Worm (Caenorhabditis elegans): ENCODE data around the gene elt-1.

elt-1 gene

DNA sequence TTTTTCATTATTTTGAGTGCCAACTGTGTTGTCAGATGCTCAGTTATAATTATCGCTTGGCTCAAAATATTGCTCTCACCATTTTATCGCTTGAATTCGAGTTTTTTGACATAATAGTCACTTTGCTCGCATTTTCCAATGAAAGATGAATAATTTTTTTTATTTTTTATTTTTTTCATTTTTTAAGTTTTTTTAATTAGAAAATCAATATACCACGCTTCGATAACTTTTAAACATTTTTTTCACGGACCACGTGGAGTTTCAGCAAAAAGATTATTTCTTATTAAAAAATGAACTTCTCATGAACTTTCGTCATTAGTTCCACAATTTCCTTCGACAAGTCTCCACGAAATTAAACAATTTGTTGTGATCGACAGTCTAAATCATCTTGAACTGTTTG, at the start of gene elt-1:
Gene elt-1, plus strand, starts transcription at position 301 of the 400 bp plus-strand sequence.
- TF ChIP-seq F57C9.4 (tag; optimal IDR thresholded peaks at IDR 0.05): no peak

DNA sequence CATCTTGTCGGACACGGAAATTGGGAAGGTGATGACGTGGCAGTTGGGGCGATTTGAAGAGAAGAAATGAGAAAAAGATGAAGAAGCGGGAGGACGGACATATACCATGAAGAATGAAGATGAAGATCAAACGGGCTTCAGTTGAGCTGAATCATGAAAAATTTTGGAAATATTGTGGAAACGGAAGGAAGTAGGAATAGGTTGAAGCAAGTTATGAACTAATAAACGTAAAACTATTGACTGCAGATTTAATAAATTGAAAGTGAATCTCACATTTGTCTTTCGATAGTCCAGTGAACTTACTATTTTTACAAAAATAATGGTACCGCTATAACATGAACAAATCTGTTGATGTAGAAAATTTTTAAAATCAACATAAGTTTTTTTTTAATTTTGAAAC, 48.3 kb upstream of the elt-1 start, which contains the start of gene lron-14:
Gene lron-14, minus strand, starts transcription at position 101 of the 400 bp plus-strand sequence.
- TF ChIP-seq D2030.7 (GFP tag; IDR thresholded peaks at IDR 0.05) (no peak), unc-130 (GFP tag; optimal IDR thresholded peaks at IDR 0.05) (no peak), sea-2 (GFP tag; IDR thresholded peaks at IDR 0.05) (no peak), hmg-20 (GFP tag; IDR thresholded peaks at IDR 0.05) (no peak), ztf-6 (GFP tag; IDR thresholded peaks at IDR 0.05) (no peak), attf-3 (GFP tag; conservative IDR thresholded peaks at IDR 0.05) (no peak), nhr-120 (GFP tag; IDR thresholded peaks at IDR 0.05) (no peak), lin-40 (tag; optimal IDR thresholded peaks at IDR 0.05) (no peak), ceh-91 (GFP tag; IDR thresholded peaks at IDR 0.05) (no peak), dpff-1 (tag; optimal IDR thresholded peaks at IDR 0.05) (no peak), him-1 (tag; optimal IDR thresholded peaks at IDR 0.05) (no peak), cebp-1 (GFP tag; IDR thresholded peaks at IDR 0.05) (no peak), cebp-1 (tag; optimal IDR thresholded peaks at IDR 0.05) (no peak), let-607 (tag; optimal IDR thresholded peaks at IDR 0.05) (no peak), Y53F4B.3 (GFP tag; IDR thresholded peaks at IDR 0.05) (no peak), snpc-1.1 (tag; optimal IDR thresholded peaks at IDR 0.05; ENCODE audit: insufficient read depth) (no peak), B0261.1 (tag; optimal IDR thresholded peaks at IDR 0.05) (no peak), ztf-26 (tag; optimal IDR thresholded peaks at IDR 0.05) (no peak), efl-1 (GFP tag; optimal IDR thresholded peaks at IDR 0.05) (no peak), nfya-2 (GFP tag; IDR thresholded peaks at IDR 0.05) (no peak)

DNA sequence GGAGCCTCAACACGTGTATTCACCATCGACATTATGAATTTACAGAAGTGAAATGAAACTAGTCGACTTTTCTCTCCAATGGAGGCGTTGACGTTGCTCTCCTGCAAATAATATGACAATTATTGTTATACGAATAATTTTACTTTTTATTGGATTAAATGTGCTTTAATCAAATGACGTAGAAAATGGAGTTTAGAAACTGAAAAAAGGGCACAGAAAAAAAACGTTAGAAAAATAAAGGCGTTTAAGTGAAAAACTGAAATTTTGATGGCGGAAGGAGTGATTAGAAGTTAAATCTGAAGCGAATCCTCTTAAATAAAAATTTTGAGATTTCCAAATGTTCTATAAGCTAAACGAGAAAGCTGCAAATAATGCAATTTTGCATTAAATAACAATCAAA, 34.8 kb upstream of the elt-1 start, which contains the start of gene npr-2:
Gene npr-2, minus strand, starts transcription at position 101 of the 400 bp plus-strand sequence.
- TF ChIP-seq madf-10 (tag; optimal IDR thresholded peaks at IDR 0.05) (no peak), nhr-90 (tag; optimal IDR thresholded peaks at IDR 0.05) (no peak), ceh-100 (GFP tag; IDR thresholded peaks at IDR 0.05) (no peak), snpc-1.1 (tag; optimal IDR thresholded peaks at IDR 0.05; ENCODE audit: insufficient read depth) (no peak), nhr-179 (tag; optimal IDR thresholded peaks at IDR 0.05) (no peak), lag-1 (GFP tag; IDR thresholded peaks at IDR 0.05) (no peak), ztf-26 (tag; optimal IDR thresholded peaks at IDR 0.05) (no peak), T07F8.4 (tag; optimal IDR thresholded peaks at IDR 0.05) (no peak), athp-1 (tag; optimal IDR thresholded peaks at IDR 0.05) (no peak), dpff-1 (tag; optimal IDR thresholded peaks at IDR 0.05) (no peak), ztf-3 (GFP tag; optimal IDR thresholded peaks at IDR 0.05) (no peak), snpc-1.3 (tag; optimal IDR thresholded peaks at IDR 0.05; ENCODE audit: insufficient read depth) (no peak), sptf-2 (GFP tag; optimal IDR thresholded peaks at IDR 0.05) (no peak), T26A5.8 (tag; optimal IDR thresholded peaks at IDR 0.05) (no peak), fkh-3 (tag; optimal IDR thresholded peaks at IDR 0.05) (no peak), ekl-4 (GFP tag; IDR thresholded peaks at IDR 0.05) (no peak), nhr-27 (tag; optimal IDR thresholded peaks at IDR 0.05) (no peak)

DNA sequence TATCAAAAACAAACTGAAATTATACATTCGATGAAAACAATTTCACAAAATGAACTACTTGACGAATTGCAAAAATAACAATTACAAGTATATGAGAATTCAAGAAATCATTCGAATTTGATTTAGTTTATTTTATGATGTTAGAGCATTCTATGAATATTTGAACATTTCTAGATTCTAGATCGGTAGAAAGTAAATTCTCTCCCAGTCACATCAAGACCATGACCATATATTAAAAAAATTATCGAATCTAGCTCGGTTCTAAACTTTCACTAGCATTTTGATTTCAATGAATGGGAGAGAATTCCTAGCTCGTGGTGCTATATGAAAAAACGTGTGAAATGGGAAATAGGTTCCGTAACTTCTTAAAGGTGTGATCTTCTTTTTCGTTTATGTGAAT, 30.4 kb upstream of the elt-1 start:
- no peak for TF ChIP-seq dpl-1 (GFP tag; optimal IDR thresholded peaks at IDR 0.05)
- TF ChIP-seq ceh-40 (GFP tag; IDR thresholded peaks at IDR 0.05): no peak
- TF ChIP-seq ztf-22 (GFP tag; optimal IDR thresholded peaks at IDR 0.05): no peak
- no peak for TF ChIP-seq xnd-1 (tag; optimal IDR thresholded peaks at IDR 0.05)
- no peak for TF ChIP-seq efl-1 (GFP tag; optimal IDR thresholded peaks at IDR 0.05)
- no peak for TF ChIP-seq chd-7 (tag; optimal IDR thresholded peaks at IDR 0.05)
- no peak for TF ChIP-seq ceh-100 (GFP tag; IDR thresholded peaks at IDR 0.05)
- no peak for TF ChIP-seq hmg-1.2 (GFP tag; IDR thresholded peaks at IDR 0.05)
- TF ChIP-seq mes-4 (tag; optimal IDR thresholded peaks at IDR 0.05): no peak
- no peak for TF ChIP-seq F37B4.10 (GFP tag; IDR thresholded peaks at IDR 0.05)
- TF ChIP-seq ztf-25 (GFP tag; IDR thresholded peaks at IDR 0.05): no peak
- TF ChIP-seq ama-1 (optimal IDR thresholded peaks at IDR 0.05): no peak
- TF ChIP-seq ama-1 (GFP tag; optimal IDR thresholded peaks at IDR 0.05): no peak
